Worm (Caenorhabditis elegans): ENCODE measurements around the gene F23A7.3.

The F23A7.3 gene

ce11 chrX:16209660-16210059 is 10.2 kb upstream of the F23A7.3 start (continued):
- peak; percentile 39; the same call in 1 of the 2 replicates for TF ChIP-seq C17E4.6 (GFP tag; IDR thresholded peaks at IDR 0.05)
- TF ChIP-seq unc-62 (GFP tag; optimal IDR thresholded peaks at IDR 0.05) = no peak
- peak; percentile 57 to 71 for TF ChIP-seq let-607 (tag; optimal IDR thresholded peaks at IDR 0.05)
- peak; percentile 90 for TF ChIP-seq ZK185.1 (tag; optimal IDR thresholded peaks at IDR 0.05; ENCODE audit: poor library complexity, severe bottlenecking)
- 0 out of 2 replicates have a peak, but pooled peaks have one; percentile 39 for TF ChIP-seq bed-2 (GFP tag; IDR thresholded peaks at IDR 0.05)
- peak; percentile 46 for TF ChIP-seq mel-28 (tag; optimal IDR thresholded peaks at IDR 0.05; ENCODE audit: borderline replicate concordance)
- peak; percentile 37 for TF ChIP-seq him-1 (tag; optimal IDR thresholded peaks at IDR 0.05)
- TF ChIP-seq nfyb-1 (GFP tag; IDR thresholded peaks at IDR 0.05) = peak; percentile 93
- TF ChIP-seq efl-1 (GFP tag; optimal IDR thresholded peaks at IDR 0.05) = no peak
- no peak for TF ChIP-seq B0019.2 (GFP tag; conservative IDR thresholded peaks at IDR 0.05)
- peak; percentile 80 for TF ChIP-seq ceh-40 (GFP tag; IDR thresholded peaks at IDR 0.05)
- peak; percentile 56 for TF ChIP-seq hrde-1 (tag; optimal IDR thresholded peaks at IDR 0.05; ENCODE audit: borderline replicate concordance)
- peak; percentile 30 for TF ChIP-seq ztf-3 (GFP tag; optimal IDR thresholded peaks at IDR 0.05)
- peak; percentile 81 for TF ChIP-seq ztf-25 (GFP tag; IDR thresholded peaks at IDR 0.05)
- peak; percentile 57; the same call in 1 of the 2 replicates for TF ChIP-seq Y95B8A.8 (GFP tag; IDR thresholded peaks at IDR 0.05)
- TF ChIP-seq mes-4 (tag; optimal IDR thresholded peaks at IDR 0.05) = peak; percentile 68
- peak; percentile 84 for TF ChIP-seq madf-3 (GFP tag; IDR thresholded peaks at IDR 0.05)
- peak; percentile 81 for TF ChIP-seq die-1 (tag; optimal IDR thresholded peaks at IDR 0.05)
- TF ChIP-seq Y53F4B.3 (GFP tag; IDR thresholded peaks at IDR 0.05) = no peak
- peak; percentile 69 for TF ChIP-seq K12H6.12 (tag; optimal IDR thresholded peaks at IDR 0.05)
- peak; percentile 76; the same call in 1 of the 2 replicates for TF ChIP-seq aptf-3 (GFP tag; IDR thresholded peaks at IDR 0.05)
- peak; percentile 81 for TF ChIP-seq mcd-1 (GFP tag; IDR thresholded peaks at IDR 0.05)
- TF ChIP-seq dpff-1 (tag; optimal IDR thresholded peaks at IDR 0.05) = no peak
- TF ChIP-seq rpc-1 (optimal IDR thresholded peaks at IDR 0.05) = peak; percentile 96
- TF ChIP-seq rpc-1 (tag; optimal IDR thresholded peaks at IDR 0.05) = peak; percentile 92
- peak; percentile 16 for TF ChIP-seq dpl-1 (GFP tag; optimal IDR thresholded peaks at IDR 0.05)
- TF ChIP-seq hlh-26 (GFP tag; conservative IDR thresholded peaks at IDR 0.05) = no peak
- TF ChIP-seq lin-35 (GFP tag; optimal IDR thresholded peaks at IDR 0.05) = peak in 2 of 3 experiments; percentile 5 to 89
- peak; percentile 63 to 82 for TF ChIP-seq rec-8 (tag; optimal IDR thresholded peaks at IDR 0.05)
- peak; percentile 41 for TF ChIP-seq unc-130 (GFP tag; optimal IDR thresholded peaks at IDR 0.05)
- TF ChIP-seq ceh-79 (tag; optimal IDR thresholded peaks at IDR 0.05) = no peak
- peak; percentile 87; the same call in 1 of the 2 replicates for TF ChIP-seq ztf-6 (GFP tag; IDR thresholded peaks at IDR 0.05)
- peak; percentile 84; the same call in 1 of the 2 replicates for TF ChIP-seq F39B2.1 (GFP tag; IDR thresholded peaks at IDR 0.05)
- 0 out of 2 replicates have a peak, but pooled peaks have one; percentile 74 for TF ChIP-seq bed-1 (GFP tag; IDR thresholded peaks at IDR 0.05)
- TF ChIP-seq lsl-1 (GFP tag; optimal IDR thresholded peaks at IDR 0.05) = no peak
- TF ChIP-seq zim-3 (tag; optimal IDR thresholded peaks at IDR 0.05) = peak; percentile 80
- peak; percentile 62 for TF ChIP-seq nhr-27 (tag; optimal IDR thresholded peaks at IDR 0.05)

ce11 chrX:16210518-16210917 is 9.3 kb upstream of the F23A7.3 start, which contains the start of gene R11.4:
Gene R11.4 (minus strand): TSS chrX:16210618.
- TF ChIP-seq lir-1 (GFP tag; conservative IDR thresholded peaks at IDR 0.05) (no peak), K11D2.4 (GFP tag; IDR thresholded peaks at IDR 0.05) (no peak), madf-8 (GFP tag; conservative IDR thresholded peaks at IDR 0.05) (no peak), ztf-28 (GFP tag; IDR thresholded peaks at IDR 0.05) (no peak), unc-62 (GFP tag; optimal IDR thresholded peaks at IDR 0.05) (no peak), repo-1 (tag; optimal IDR thresholded peaks at IDR 0.05) (no peak), egl-18 (GFP tag; IDR thresholded peaks at IDR 0.05) (no peak), cebp-2 (GFP tag; IDR thresholded peaks at IDR 0.05) (no peak), nfya-2 (GFP tag; IDR thresholded peaks at IDR 0.05) (no peak), him-1 (tag; optimal IDR thresholded peaks at IDR 0.05) (no peak), attf-3 (GFP tag; conservative IDR thresholded peaks at IDR 0.05) (no peak), B0035.1 (tag; optimal IDR thresholded peaks at IDR 0.05) (no peak), C17E4.6 (GFP tag; IDR thresholded peaks at IDR 0.05) (no peak), lin-26 (GFP tag; IDR thresholded peaks at IDR 0.05) (no peak), ztf-6 (GFP tag; IDR thresholded peaks at IDR 0.05) (no peak), attf-6 (GFP tag; IDR thresholded peaks at IDR 0.05) (no peak)
